Fruit fly (Drosophila melanogaster): ENCODE data around the gene CG7691.

Gene CG7691

DNA sequence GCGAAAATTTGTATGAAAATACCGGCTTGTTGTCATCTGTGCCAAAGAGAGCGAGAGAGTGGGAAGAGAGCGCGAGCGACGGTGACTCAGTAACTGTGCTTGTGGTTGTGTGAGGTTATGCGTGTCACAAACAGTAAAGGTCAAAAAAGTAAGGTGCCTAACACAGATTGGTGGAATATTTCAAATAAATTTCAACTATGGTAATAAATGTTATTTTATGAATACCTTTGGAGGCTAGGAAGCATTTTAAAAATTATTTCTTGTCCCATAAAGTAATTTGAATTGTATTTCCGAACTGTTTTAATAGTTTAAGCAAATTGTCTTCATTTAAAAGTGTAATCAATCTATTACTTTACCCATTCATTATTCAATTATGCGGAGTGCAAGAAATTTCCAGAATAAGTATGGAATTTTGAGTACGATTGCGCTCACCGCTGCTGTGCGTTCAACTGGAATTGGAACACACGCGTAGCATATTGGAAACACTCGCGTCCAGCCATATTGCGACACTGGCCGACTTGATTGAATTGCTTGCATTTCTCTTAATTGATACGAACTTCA, 14.1 kb downstream of the CG7691 start (continued):
- TF ChIP-seq CG1233 (GFP tag; optimal IDR thresholded peaks at IDR 0.05): peak; percentile 92
- TF ChIP-seq dimm (GFP tag; IDR thresholded peaks at IDR 0.05): no peak; the same call in 1 of the 2 replicates
- TF ChIP-seq vfl (GFP tag; optimal IDR thresholded peaks at IDR 0.05): peak; percentile 75
- peak; percentile 92 for TF ChIP-seq Dek (tag; optimal IDR thresholded peaks at IDR 0.05)
- peak; percentile 88 for TF ChIP-seq CG6175 (GFP tag; IDR thresholded peaks at IDR 0.05)
- peak; percentile 97 for TF ChIP-seq CG18262 (tag; optimal IDR thresholded peaks at IDR 0.05)
- TF ChIP-seq CG18599 (GFP tag; optimal IDR thresholded peaks at IDR 0.05): peak; percentile 94
- peak; percentile 77 for TF ChIP-seq Myb (GFP tag; optimal IDR thresholded peaks at IDR 0.05)
- TF ChIP-seq CG9215 (GFP tag; IDR thresholded peaks at IDR 0.05): peak; percentile 91
- TF ChIP-seq CG8478 (optimal IDR thresholded peaks at IDR 0.05): no peak
- peak; percentile 69 for TF ChIP-seq corto (GFP tag; optimal IDR thresholded peaks at IDR 0.05)
- peak; percentile 95 for TF ChIP-seq CG17829 (tag; optimal IDR thresholded peaks at IDR 0.05)
- peak; percentile 95 for TF ChIP-seq lmd (GFP tag; IDR thresholded peaks at IDR 0.05)
- TF ChIP-seq CG10267 (tag; optimal IDR thresholded peaks at IDR 0.05): peak; percentile 88
- TF ChIP-seq scrt (GFP tag; optimal IDR thresholded peaks at IDR 0.05): peak; percentile 78
- TF ChIP-seq lbe (GFP tag; optimal IDR thresholded peaks at IDR 0.05): peak; percentile 87
- peak; percentile 88 for TF ChIP-seq CG1603 (tag; optimal IDR thresholded peaks at IDR 0.05)
- TF ChIP-seq fd102C (GFP tag; optimal IDR thresholded peaks at IDR 0.05): no peak
- TF ChIP-seq dm (GFP tag; optimal IDR thresholded peaks at IDR 0.05): peak; percentile 76
- peak; percentile 85 for TF ChIP-seq psq (GFP tag; optimal IDR thresholded peaks at IDR 0.05)
- peak; percentile 83 for TF ChIP-seq CG12236 (GFP tag; optimal IDR thresholded peaks at IDR 0.05)
- TF ChIP-seq Atf3 (GFP tag; optimal IDR thresholded peaks at IDR 0.05): peak; percentile 93
- TF ChIP-seq slou (GFP tag; optimal IDR thresholded peaks at IDR 0.05): peak; percentile 74
- peak; percentile 67 for TF ChIP-seq CG1647 (GFP tag; optimal IDR thresholded peaks at IDR 0.05)
- TF ChIP-seq pum (GFP tag; optimal IDR thresholded peaks at IDR 0.05): peak; percentile 81
- peak; percentile 93 for TF ChIP-seq CG8388 (GFP tag; optimal IDR thresholded peaks at IDR 0.05)
- TF ChIP-seq abd-A (tag; optimal IDR thresholded peaks at IDR 0.05): peak; percentile 65
- TF ChIP-seq Hsf (GFP tag; optimal IDR thresholded peaks at IDR 0.05): peak; percentile 96
- peak; percentile 98 for TF ChIP-seq CG17361 (GFP tag; IDR thresholded peaks at IDR 0.05)
- no peak for TF ChIP-seq CG6791 (GFP tag; IDR thresholded peaks at IDR 0.05; ENCODE audit: partially characterized antibody)
- peak; percentile 80 for TF ChIP-seq CG11247 (GFP tag; IDR thresholded peaks at IDR 0.05)
- TF ChIP-seq CG7372 (GFP tag; IDR thresholded peaks at IDR 0.05): peak; percentile 88
- peak; percentile 90 for TF ChIP-seq gsb-n (tag; optimal IDR thresholded peaks at IDR 0.05)
- peak; percentile 78 for TF ChIP-seq CG30020 (tag; optimal IDR thresholded peaks at IDR 0.05)
- TF ChIP-seq CG15601 (tag; optimal IDR thresholded peaks at IDR 0.05): peak; percentile 98
- peak; percentile 69 for TF ChIP-seq btn (GFP tag; optimal IDR thresholded peaks at IDR 0.05)
- peak; percentile 83 for TF ChIP-seq pnt (GFP tag; optimal IDR thresholded peaks at IDR 0.05)
- no peak; the same call in 1 of the 2 replicates for TF ChIP-seq GATAe (GFP tag; conservative IDR thresholded peaks at IDR 0.05)
- peak; percentile 63 for TF ChIP-seq kah (GFP tag; optimal IDR thresholded peaks at IDR 0.05)
- TF ChIP-seq CG7839 (tag; optimal IDR thresholded peaks at IDR 0.05): peak; percentile 94
- peak; percentile 74 for TF ChIP-seq CG4282 (GFP tag; optimal IDR thresholded peaks at IDR 0.05)
- peak; percentile 92 for TF ChIP-seq sob (GFP tag; IDR thresholded peaks at IDR 0.05)
- TF ChIP-seq CG17385 (GFP tag; optimal IDR thresholded peaks at IDR 0.05): peak; percentile 93
- peak; percentile 73 for TF ChIP-seq her (GFP tag; optimal IDR thresholded peaks at IDR 0.05)
- TF ChIP-seq Abd-B (GFP tag; optimal IDR thresholded peaks at IDR 0.05): peak; percentile 88
- peak; percentile 76 for TF ChIP-seq schlank (tag; optimal IDR thresholded peaks at IDR 0.05)
- TF ChIP-seq CG16863 (GFP tag; optimal IDR thresholded peaks at IDR 0.05): peak; percentile 94
- TF ChIP-seq cad (GFP tag; optimal IDR thresholded peaks at IDR 0.05): no peak
- peak; percentile 84 for TF ChIP-seq Ada2b (GFP tag; IDR thresholded peaks at IDR 0.05)
- TF ChIP-seq CG7271 (tag; optimal IDR thresholded peaks at IDR 0.05): peak; percentile 68
- TF ChIP-seq gt (GFP tag; IDR thresholded peaks at IDR 0.05): peak; percentile 63; the same call in 1 of the 2 replicates

All from whole organism, embryonic.